Fruit fly (Drosophila melanogaster) whole organism, embryonic: Measurements from ENCODE around the gene Caper.

Experiments
- CG11695 ChIP-seq: fragments of 200-800 bp; sonication (Bioruptor generic); IDR thresholded peaks from 3 replicates; pipeline ENCODE4 v1.3.6; 2022; ENCODE audit warnings: missing biosample characterization, missing genetic modification characterization
- CG6765 ChIP-seq: fragments of 200-800 bp; sonication (Bioruptor generic); optimal IDR thresholded peaks from 3 replicates; lab custom pipeline; 2017; ENCODE audit warnings: missing biosample characterization, mild to moderate bottlenecking, missing genetic modification characterization
- sisA ChIP-seq: fragments of 200-800 bp; sonication (Bioruptor generic); IDR thresholded peaks from 2 replicates; pipeline ENCODE4 v1.3.6; 2022; ENCODE audit warnings: missing biosample characterization, missing genetic modification characterization
- stwl ChIP-seq: fragments of 200-800 bp; sonication (Bioruptor generic); optimal IDR thresholded peaks from 3 replicates; lab custom pipeline; 2018; ENCODE audit warnings: missing biosample characterization, mild to moderate bottlenecking, missing genetic modification characterization, moderate library complexity

dm6 chr2L:7084410-7084809, 51.9 kb downstream of the Caper start, which contains the start of gene Pvf2:
- TF ChIP-seq CG11695 (GFP tag; lab: Robert Waterston, UW) (no peak), CG6765 (GFP tag; lab: Kevin White, UChicago) (no peak), stwl (no peak), sisA (GFP tag; lab: Robert Waterston, UW) (no peak)
